Worm (Caenorhabditis elegans) whole organism, mixed stage, embryonic: ENCODE results near the gene Y43D4A.1.

Source experiments
- bed-3 ChIP-seq: fragments of 200-800 bp; sonication (Bioruptor generic); optimal IDR thresholded peaks from 3 replicates; lab custom pipeline; 2018; ENCODE audit warnings: mild to moderate bottlenecking, missing genetic modification characterization, moderate library complexity, missing compliant biosample characterization
- blmp-1 ChIP-seq: fragments of 150-350 bp; optimal IDR thresholded peaks from 2 replicates; lab custom pipeline; 2014; ENCODE audit warnings: missing biosample characterization, missing genetic modification characterization
- ceh-43 ChIP-seq: fragments of 200-800 bp; sonication (Bioruptor generic); optimal IDR thresholded peaks from 2 replicates; lab custom pipeline; 2018; ENCODE audit warnings: mild to moderate bottlenecking, missing genetic modification characterization, moderate library complexity, missing compliant biosample characterization
- ces-1 ChIP-seq: fragments of 150-350 bp; optimal IDR thresholded peaks from 2 replicates; lab custom pipeline; 2014; ENCODE audit warnings: missing biosample characterization, missing genetic modification reagents, missing genetic modification characterization
- cnd-1 ChIP-seq: fragments of 200-800 bp; sonication (Bioruptor generic); optimal IDR thresholded peaks from 2 replicates; lab custom pipeline; 2018; ENCODE audit warnings: mild to moderate bottlenecking, missing genetic modification characterization, missing compliant biosample characterization
- drap-1 ChIP-seq: fragments of 200-800 bp; sonication (Bioruptor generic); optimal IDR thresholded peaks from 3 replicates; lab custom pipeline; 2018; ENCODE audit warnings: mild to moderate bottlenecking, missing genetic modification characterization, missing compliant biosample characterization
- elt-1 ChIP-seq: sonication (generic microtip); optimal IDR thresholded peaks from 2 replicates; lab custom pipeline; 2017; ENCODE audit warnings: missing genetic modification characterization, mild to moderate bottlenecking, missing compliant biosample characterization, antibody characterized with exemption, moderate library complexity, borderline replicate concordance; ENCODE audit not compliant: insufficient read depth
- elt-3 ChIP-seq: fragments of 150-350 bp; optimal IDR thresholded peaks from 2 replicates; lab custom pipeline; 2014; ENCODE audit warnings: missing biosample characterization, missing genetic modification characterization
- flh-1 ChIP-seq: fragments of 200-800 bp; sonication (Bioruptor generic); optimal IDR thresholded peaks from 2 replicates; lab custom pipeline; 2018; ENCODE audit warnings: mild to moderate bottlenecking, missing genetic modification characterization, moderate library complexity, missing compliant biosample characterization
- ham-2 ChIP-seq: fragments of 200-800 bp; sonication (Bioruptor generic); optimal IDR thresholded peaks from 2 replicates; lab custom pipeline; 2018; ENCODE audit warnings: mild to moderate bottlenecking, missing genetic modification characterization, missing compliant biosample characterization
- lin-32 ChIP-seq: fragments of 200-800 bp; sonication (Bioruptor generic); optimal IDR thresholded peaks from 2 replicates; lab custom pipeline; 2018; ENCODE audit warnings: mild to moderate bottlenecking, missing genetic modification characterization, missing compliant biosample characterization
- lsy-2 ChIP-seq: fragments of 150-350 bp; optimal IDR thresholded peaks from 2 replicates; lab custom pipeline; 2014; ENCODE audit warnings: missing biosample characterization, missing genetic modification characterization
- mep-1 ChIP-seq: fragments of 150-350 bp; optimal IDR thresholded peaks from 2 replicates; lab custom pipeline; 2017; ENCODE audit warnings: missing biosample characterization, missing genetic modification reagents, missing genetic modification characterization, inconsistent platforms
- mls-2 ChIP-seq: sonication (generic microtip); optimal IDR thresholded peaks from 2 replicates; lab custom pipeline; 2016; ENCODE audit warnings: mild to moderate bottlenecking, missing genetic modification characterization, moderate library complexity, missing compliant biosample characterization
- nhr-12 ChIP-seq: fragments of 150-350 bp; optimal IDR thresholded peaks from 2 replicates; lab custom pipeline; 2014; ENCODE audit warnings: missing biosample characterization, missing genetic modification characterization
- nhr-28 ChIP-seq: fragments of 150-350 bp; optimal IDR thresholded peaks from 2 replicates; lab custom pipeline; 2014; ENCODE audit warnings: missing biosample characterization, missing genetic modification characterization
- nhr-76 ChIP-seq: sonication (generic microtip); optimal IDR thresholded peaks from 2 replicates; lab custom pipeline; 2017; ENCODE audit warnings: missing biosample characterization, missing genetic modification characterization
- pha-4 ChIP-seq: fragments of 150-350 bp; optimal IDR thresholded peaks from 2 replicates; lab custom pipeline; 2018; ENCODE audit warnings: missing biosample characterization, missing genetic modification reagents, missing genetic modification characterization
- sem-2 ChIP-seq: fragments of 200-800 bp; sonication (Bioruptor generic); optimal IDR thresholded peaks from 2 replicates; lab custom pipeline; 2018; ENCODE audit warnings: mild to moderate bottlenecking, missing genetic modification characterization, missing compliant biosample characterization
- tbx-8 ChIP-seq: fragments of 200-800 bp; sonication (Bioruptor generic); optimal IDR thresholded peaks from 2 replicates; lab custom pipeline; 2018; ENCODE audit warnings: mild to moderate bottlenecking, missing genetic modification characterization, moderate library complexity, missing compliant biosample characterization
- unc-39 ChIP-seq: fragments of 150-350 bp; optimal IDR thresholded peaks from 2 replicates; lab custom pipeline; 2014; ENCODE audit warnings: missing biosample characterization, missing genetic modification characterization
- unc-62 ChIP-seq: fragments of 150-350 bp; optimal IDR thresholded peaks from 2 replicates; lab custom pipeline; 2014; ENCODE audit warnings: missing biosample characterization, missing genetic modification reagents, missing genetic modification characterization
- zip-8 ChIP-seq: fragments of 150-350 bp; optimal IDR thresholded peaks from 2 replicates; lab custom pipeline; 2014; ENCODE audit warnings: missing biosample characterization, missing genetic modification characterization
- ztf-11 ChIP-seq: fragments of 150-350 bp; optimal IDR thresholded peaks from 2 replicates; lab custom pipeline; 2014; ENCODE audit warnings: missing biosample characterization, missing genetic modification characterization

Y43D4A.1 gene

DNA sequence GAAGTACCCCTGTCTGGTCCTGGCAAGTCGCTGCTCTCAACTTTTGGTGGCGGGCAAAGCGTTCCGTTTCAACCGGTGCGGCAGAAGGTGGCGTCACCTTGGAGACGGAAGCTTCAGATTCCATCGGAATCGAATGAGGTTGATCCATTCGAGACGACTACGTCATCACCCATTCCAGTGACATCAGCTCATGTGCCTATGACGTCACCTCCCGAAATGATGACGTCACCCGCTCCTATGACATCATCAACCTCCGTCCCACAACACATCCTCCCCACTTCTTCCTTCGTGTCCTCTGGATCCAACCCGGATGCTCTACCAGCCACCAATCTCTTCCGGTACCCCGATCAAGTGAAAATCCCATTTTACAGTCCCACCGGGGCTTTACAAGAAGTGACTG is 33.3 kb downstream of the Y43D4A.1 start:
- TF ChIP-seq nhr-76 (tag; lab: Kevin White, UChicago) (no peak), drap-1 (GFP tag; lab: Kevin White, UChicago) (no peak), bed-3 (GFP tag; lab: Kevin White, UChicago) (no peak), unc-39 (tag; lab: Kevin White, UChicago) (no peak), zip-8 (tag; lab: Kevin White, UChicago) (peak; percentile 99)
- TF ChIP-seq, all 35 proteins: peak for 1

ce11 chrIV:16777758-16778157 is 34.1 kb downstream of the Y43D4A.1 start:
- TF ChIP-seq sem-2, result no peak
- no peak for TF ChIP-seq nhr-28
- TF ChIP-seq ham-2, result no peak
- TF ChIP-seq mep-1 (tag; lab: Kevin White, UChicago), result no peak
- no peak for TF ChIP-seq nhr-12 (tag; lab: Kevin White, UChicago)
- no peak for TF ChIP-seq lsy-2
- TF ChIP-seq pha-4, result no peak
- no peak for TF ChIP-seq flh-1 (GFP tag; lab: Kevin White, UChicago)
- TF ChIP-seq, all 35 proteins: peak for 0

ce11 chrIV:16778644-16779043 is 35.0 kb downstream of the Y43D4A.1 start:
- TF ChIP-seq lsy-2, result no peak

DNA sequence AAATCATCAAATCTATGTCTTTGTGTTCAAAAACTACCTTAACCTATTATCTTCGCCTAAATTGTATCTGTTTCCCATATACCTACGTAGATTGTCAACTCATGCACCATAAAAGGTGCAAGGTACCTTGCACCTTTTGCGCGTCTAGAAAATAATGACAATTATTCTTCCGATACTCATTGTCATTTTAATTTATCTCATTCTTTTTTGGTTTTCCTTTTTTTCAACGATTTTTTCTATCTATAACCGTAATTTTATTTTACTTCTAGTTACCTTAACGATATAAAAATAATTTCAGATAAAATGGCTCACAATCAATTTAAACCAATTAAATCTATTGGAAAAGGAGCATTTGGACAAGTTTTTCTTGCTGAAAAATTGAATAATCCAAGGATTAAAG is 43.4 kb downstream of the Y43D4A.1 start, which contains the start of gene Y43D4A.6:
TSS of gene Y43D4A.6 (plus strand) at position 301 of the 400 bp plus-strand sequence.
- TF ChIP-seq ceh-43 (no peak), tbx-8 (GFP tag; lab: Kevin White, UChicago) (no peak), lsy-2 (no peak), bed-3 (GFP tag; lab: Kevin White, UChicago) (no peak), mls-2 (tag; lab: Kevin White, UChicago) (no peak), ztf-11 (tag; lab: Kevin White, UChicago) (no peak), blmp-1 (tag; lab: Kevin White, UChicago) (no peak), zip-8 (tag; lab: Kevin White, UChicago) (no peak), nhr-28 (no peak), cnd-1 (tag; lab: Kevin White, UChicago) (no peak), lin-32 (GFP tag; lab: Kevin White, UChicago) (no peak), nhr-76 (tag; lab: Kevin White, UChicago) (no peak), unc-62 (GFP tag; lab: Kevin White, UChicago) (no peak), ces-1 (no peak), pha-4 (no peak), elt-1 (tag; lab: Kevin White, UChicago) (no peak), elt-3 (tag; lab: Kevin White, UChicago) (no peak)
